Worm (Caenorhabditis elegans) whole organism, early embryonic: Measurements from ENCODE around the gene F08B12.4.

Experiments
- aly-1 ChIP-seq: sonication (generic microtip); optimal IDR thresholded peaks from 2 replicates; lab custom pipeline; 2016; ENCODE audit warnings: missing genetic modification characterization, missing compliant biosample characterization
- ama-1 ChIP-seq: fragments of 150-350 bp; optimal IDR thresholded peaks from 2 replicates; lab custom pipeline; 2014
- hmbx-1 ChIP-seq: sonication (generic microtip); optimal IDR thresholded peaks from 2 replicates; lab custom pipeline; 2016; ENCODE audit warnings: mild to moderate bottlenecking, missing genetic modification characterization, missing compliant biosample characterization
- hmg-4 ChIP-seq: fragments of 200-800 bp; sonication (Bioruptor generic); optimal IDR thresholded peaks from 2 replicates; lab custom pipeline; 2018; ENCODE audit warnings: mild to moderate bottlenecking, missing genetic modification characterization, missing compliant biosample characterization
- sea-1 ChIP-seq: fragments of 200-800 bp; sonication (Bioruptor generic); conservative IDR thresholded peaks from 2 replicates; pipeline ENCODE4 v1.3.6; 2022; ENCODE audit warnings: missing genetic modification characterization, missing compliant biosample characterization
- tbx-37 ChIP-seq: fragments of 200-800 bp; sonication (Bioruptor generic); conservative IDR thresholded peaks from 2 replicates; pipeline ENCODE4 v1.3.6; 2022; ENCODE audit warnings: missing genetic modification reagents, missing genetic modification characterization, missing compliant biosample characterization
- tra-4 ChIP-seq: sonication (generic microtip); optimal IDR thresholded peaks from 2 replicates; lab custom pipeline; 2017; ENCODE audit warnings: missing genetic modification characterization, missing compliant biosample characterization

DNA sequence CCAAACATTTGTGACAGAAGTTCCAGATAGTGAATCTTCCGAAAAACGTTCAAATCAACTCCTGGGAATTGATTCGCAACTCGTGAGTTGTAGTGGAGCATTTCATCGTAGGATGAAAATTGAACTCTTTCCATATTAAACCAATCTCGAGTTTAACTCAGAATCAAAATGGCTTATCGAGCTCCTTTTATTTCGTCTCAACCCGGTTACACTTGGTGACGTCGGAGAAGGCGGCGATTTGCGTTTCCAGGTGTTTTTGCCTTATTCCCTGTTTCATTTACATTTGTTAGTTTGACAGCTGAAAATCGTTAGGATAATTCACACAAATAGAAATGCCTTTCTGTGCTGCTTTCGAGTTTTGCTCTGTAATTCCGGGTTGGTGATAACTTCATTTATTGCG, 32.0 kb downstream of the F08B12.4 start, which contains the start of gene F42E11.3:
- TF ChIP-seq tra-4 (tag; lab: Kevin White, UChicago) (no peak), sea-1 (no peak), ama-1 (lab: Kevin White, UChicago) (no peak), tbx-37 (GFP tag; lab: Robert Waterston, UW) (no peak), aly-1 (no peak), hmg-4 (GFP tag; lab: Kevin White, UChicago) (no peak), hmbx-1 (no peak)
